Fruit fly (Drosophila melanogaster) whole organism, adult: ENCODE data around the gene RpS29.
A peak's percentile ranks its signal among the peaks of the same experiment; 100 is the strongest.

Experiments
- CG12768 ChIP-seq: fragments of 200-800 bp; sonication (Bioruptor generic); optimal IDR thresholded peaks from 2 replicates; lab custom pipeline; 2017; ENCODE audit warnings: missing biosample characterization, missing genetic modification characterization, mild to moderate bottlenecking, moderate library complexity, missing genetic modification reagents
- CG1620 ChIP-seq: fragments of 200-800 bp; sonication (Bioruptor generic); optimal IDR thresholded peaks from 2 replicates; lab custom pipeline; 2016; ENCODE audit warnings: missing biosample characterization, missing genetic modification characterization
- CG33017 ChIP-seq: fragments of 200-800 bp; sonication (Bioruptor generic); optimal IDR thresholded peaks from 2 replicates; lab custom pipeline; 2018; ENCODE audit warnings: missing biosample characterization, mild to moderate bottlenecking, missing genetic modification characterization, moderate library complexity
- CG7045 ChIP-seq: fragments of 200-800 bp; sonication (Bioruptor generic); optimal IDR thresholded peaks from 2 replicates; lab custom pipeline; 2017; ENCODE audit warnings: missing biosample characterization, mild to moderate bottlenecking, missing genetic modification characterization
- Hr96 ChIP-seq: fragments of 200-800 bp; sonication (Bioruptor generic); optimal IDR thresholded peaks from 2 replicates; lab custom pipeline; 2016; ENCODE audit warnings: missing biosample characterization, missing genetic modification characterization
- Mnt ChIP-seq: fragments of 200-800 bp; sonication (Bioruptor generic); optimal IDR thresholded peaks from 2 replicates; lab custom pipeline; 2016; ENCODE audit warnings: missing biosample characterization, mild to moderate bottlenecking, missing genetic modification characterization
- kay ChIP-seq: fragments of 200-800 bp; sonication (Bioruptor generic); peaks from one replicate; lab custom pipeline; 2016; ENCODE audit warnings: missing biosample characterization, missing genetic modification characterization, borderline replicate concordance
- pad ChIP-seq: fragments of 200-800 bp; sonication (Bioruptor generic); optimal IDR thresholded peaks from 3 replicates; lab custom pipeline; 2017; ENCODE audit warnings: missing biosample characterization, missing genetic modification characterization, mild to moderate bottlenecking, moderate library complexity, missing genetic modification reagents
- tj ChIP-seq: fragments of 200-800 bp; sonication (Bioruptor generic); optimal IDR thresholded peaks from 3 replicates; lab custom pipeline; 2017; ENCODE audit warnings: missing biosample characterization, mild to moderate bottlenecking, missing genetic modification characterization, moderate library complexity
- toe ChIP-seq: fragments of 200-800 bp; sonication (Bioruptor generic); optimal IDR thresholded peaks from 2 replicates; lab custom pipeline; 2016; ENCODE audit warnings: missing biosample characterization, missing genetic modification characterization

DNA sequence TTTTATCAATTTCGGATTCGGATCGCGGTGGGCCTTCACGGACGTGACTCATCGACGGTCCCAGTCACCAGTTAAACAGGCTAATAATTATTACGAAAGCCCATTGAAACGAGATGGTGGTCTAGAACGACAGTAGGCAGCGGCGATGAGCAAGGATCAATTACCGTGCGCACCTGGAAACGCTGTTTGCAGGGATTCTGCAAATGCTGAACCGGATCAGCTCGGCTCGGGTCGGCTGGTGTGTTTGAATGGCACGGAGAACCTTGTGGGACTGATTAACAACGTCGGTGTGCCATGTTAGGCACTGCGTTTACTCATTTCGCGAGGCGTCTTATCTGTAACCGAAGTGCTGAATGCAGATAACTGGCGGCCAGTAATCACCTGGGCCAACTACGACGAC, 3.7 kb upstream of the RpS29 start, which contains the start of gene Whamy:
- TF ChIP-seq Mnt (peak; percentile 36), CG1620 (no peak), CG12768 (GFP tag; lab: Kevin White, UChicago) (peak; percentile 5), kay (GFP tag; lab: Kevin White, UChicago) (no peak), CG7045 (GFP tag; lab: Kevin White, UChicago) (no peak), tj (no peak), toe (GFP tag; lab: Kevin White, UChicago) (no peak), Hr96 (GFP tag; lab: Kevin White, UChicago) (no peak), pad (GFP tag; lab: Kevin White, UChicago) (no peak), CG33017 (tag; lab: Kevin White, UChicago) (peak; percentile 12)
